Worm (Caenorhabditis elegans): ENCODE data around the gene F13H8.12.

F13H8.12 gene

ce11 chrII:6260684-6261083, 1.6 kb upstream of the F13H8.12 start, which contains the start of gene nmgp-1:
Gene nmgp-1, plus strand, starts transcription at chrII:6260857.
- TF ChIP-seq ceh-91 (GFP tag; IDR thresholded peaks at IDR 0.05) = no peak
- TF ChIP-seq nhr-80 (tag; optimal IDR thresholded peaks at IDR 0.05) = peak; percentile 17

- no peak for TF ChIP-seq zfh-2 (GFP tag; conservative IDR thresholded peaks at IDR 0.05)
- no peak for TF ChIP-seq gei-17 (GFP tag; optimal IDR thresholded peaks at IDR 0.05)
- TF ChIP-seq rec-8 (tag; optimal IDR thresholded peaks at IDR 0.05) = no peak
- TF ChIP-seq lsl-1 (GFP tag; optimal IDR thresholded peaks at IDR 0.05) = no peak
- TF ChIP-seq hlh-26 (GFP tag; conservative IDR thresholded peaks at IDR 0.05) = no peak
- no peak for TF ChIP-seq sptf-2 (GFP tag; optimal IDR thresholded peaks at IDR 0.05)
- TF ChIP-seq F23B12.7 (tag; optimal IDR thresholded peaks at IDR 0.05; ENCODE audit: insufficient read depth) = no peak
- TF ChIP-seq let-607 (tag; optimal IDR thresholded peaks at IDR 0.05) = no peak
- no peak for TF ChIP-seq madf-10 (tag; optimal IDR thresholded peaks at IDR 0.05)
- no peak for TF ChIP-seq ztf-3 (GFP tag; optimal IDR thresholded peaks at IDR 0.05)
- no peak for TF ChIP-seq lsy-27 (tag; optimal IDR thresholded peaks at IDR 0.05; ENCODE audit: borderline replicate concordance, insufficient read depth)
- TF ChIP-seq zim-3 (tag; optimal IDR thresholded peaks at IDR 0.05) = no peak
- TF ChIP-seq nfya-2 (GFP tag; IDR thresholded peaks at IDR 0.05) = no peak
- no peak for TF ChIP-seq bed-1 (GFP tag; IDR thresholded peaks at IDR 0.05)
- TF ChIP-seq hsf-1 (GFP tag; IDR thresholded peaks at IDR 0.05) = no peak
- TF ChIP-seq ceh-40 (GFP tag; IDR thresholded peaks at IDR 0.05) = no peak
These were observed 1.4 kb downstream of the F13H8.12 start, which contains the start of gene F13H8.3 for ce11 chrII:6263685-6264084. Gene F13H8.3, plus strand, starts transcription at chrII:6263985.

- TF ChIP-seq bed-2 (GFP tag; IDR thresholded peaks at IDR 0.05) (no peak), F10E7.11 (tag; optimal IDR thresholded peaks at IDR 0.05) (no peak), repo-1 (tag; optimal IDR thresholded peaks at IDR 0.05) (no peak), ekl-4 (GFP tag; IDR thresholded peaks at IDR 0.05) (no peak), F57C9.4 (tag; optimal IDR thresholded peaks at IDR 0.05) (no peak), him-1 (tag; optimal IDR thresholded peaks at IDR 0.05) (no peak), Y53G8AR.9 (GFP tag; conservative IDR thresholded peaks at IDR 0.05) (no peak), madf-8 (GFP tag; conservative IDR thresholded peaks at IDR 0.05) (no peak)
These were observed 5.7 kb downstream of the F13H8.12 start, which contains the start of gene F13H8.8 for ce11 chrII:6267983-6268382. Gene F13H8.8, minus strand, starts transcription at chrII:6268083.

ce11 chrII:6269805-6270414, 7.6 kb downstream of the F13H8.12 start, which contains the start of gene F13H8.2:
Gene F13H8.2, plus strand, starts transcription at chrII:6270364.
- TF ChIP-seq Y53G8AR.9 (GFP tag; conservative IDR thresholded peaks at IDR 0.05) = peak; percentile 61; the same call in 1 of the 2 replicates
- TF ChIP-seq K12H6.12 (tag; optimal IDR thresholded peaks at IDR 0.05) = peak; percentile 35
- TF ChIP-seq ceh-100 (GFP tag; IDR thresholded peaks at IDR 0.05) = peak; percentile 98
- peak; percentile 54 for TF ChIP-seq attf-6 (GFP tag; IDR thresholded peaks at IDR 0.05)
- TF ChIP-seq F22D6.2 (tag; optimal IDR thresholded peaks at IDR 0.05) = no peak
- TF ChIP-seq ztf-26 (tag; optimal IDR thresholded peaks at IDR 0.05) = peak; percentile 13
- TF ChIP-seq bed-2 (GFP tag; IDR thresholded peaks at IDR 0.05) = peak; percentile 88
- TF ChIP-seq athp-1 (tag; optimal IDR thresholded peaks at IDR 0.05) = no peak
- no peak for TF ChIP-seq hlh-26 (GFP tag; conservative IDR thresholded peaks at IDR 0.05)
- no peak for TF ChIP-seq F10E7.11 (tag; optimal IDR thresholded peaks at IDR 0.05)
- TF ChIP-seq ekl-4 (GFP tag; IDR thresholded peaks at IDR 0.05) = peak; percentile 86
- no peak for TF ChIP-seq somi-1 (GFP tag; optimal IDR thresholded peaks at IDR 0.05)
- peak; percentile 76; the same call in 1 of the 2 replicates for TF ChIP-seq ztf-25 (GFP tag; IDR thresholded peaks at IDR 0.05)
- no peak for TF ChIP-seq mes-4 (tag; optimal IDR thresholded peaks at IDR 0.05)
- TF ChIP-seq sptf-2 (GFP tag; optimal IDR thresholded peaks at IDR 0.05) = no peak
- TF ChIP-seq ztf-28 (GFP tag; IDR thresholded peaks at IDR 0.05) = peak; percentile 95
- peak; percentile 10 for TF ChIP-seq nhr-80 (tag; optimal IDR thresholded peaks at IDR 0.05)
- no peak for TF ChIP-seq F52B5.7 (tag; optimal IDR thresholded peaks at IDR 0.05)
- TF ChIP-seq C06A6.2 (GFP tag; conservative IDR thresholded peaks at IDR 0.05) = peak; percentile 85
- TF ChIP-seq K11D2.4 (GFP tag; IDR thresholded peaks at IDR 0.05) = peak; percentile 84
- peak; percentile 92 for TF ChIP-seq pbrm-1 (GFP tag; IDR thresholded peaks at IDR 0.05)
- peak; percentile 70; the same call in 1 of the 2 replicates for TF ChIP-seq C17E4.6 (GFP tag; IDR thresholded peaks at IDR 0.05)
- TF ChIP-seq hmg-20 (GFP tag; IDR thresholded peaks at IDR 0.05) = 0 out of 2 replicates have a peak, but pooled peaks have one; percentile 43
- no peak for TF ChIP-seq gei-17 (GFP tag; optimal IDR thresholded peaks at IDR 0.05)
